Fruit fly (Drosophila melanogaster) whole organism, embryonic: Measurements from ENCODE around the gene CG16790.

Experiments used
- Abd-B ChIP-seq: fragments of 200-800 bp; sonication (Bioruptor generic); optimal IDR thresholded peaks from 2 replicates; lab custom pipeline; 2018; ENCODE audit warnings: missing biosample characterization, mild to moderate bottlenecking, missing genetic modification characterization, moderate library complexity
- Antp ChIP-seq: fragments of 200-800 bp; sonication (Bioruptor generic); optimal IDR thresholded peaks from 3 replicates; lab custom pipeline; 2016; ENCODE audit warnings: missing biosample characterization, missing genetic modification characterization
- B-H2 ChIP-seq: fragments of 200-800 bp; sonication (Bioruptor generic); optimal IDR thresholded peaks from 2 replicates; lab custom pipeline; 2018; ENCODE audit warnings: missing biosample characterization, mild to moderate bottlenecking, missing genetic modification characterization
- BtbVII ChIP-seq: fragments of 200-800 bp; sonication (Bioruptor generic); optimal IDR thresholded peaks from 3 replicates; lab custom pipeline; 2017; ENCODE audit warnings: missing biosample characterization, mild to moderate bottlenecking, missing genetic modification characterization
- CG10147 ChIP-seq: fragments of 200-800 bp; sonication (Bioruptor generic); optimal IDR thresholded peaks from 2 replicates; lab custom pipeline; 2019; ENCODE audit warnings: missing biosample characterization, mild to moderate bottlenecking, missing genetic modification characterization, moderate library complexity
- CG10267 ChIP-seq: fragments of 200-800 bp; sonication (Bioruptor generic); optimal IDR thresholded peaks from 2 replicates; lab custom pipeline; 2018; ENCODE audit warnings: missing biosample characterization, mild to moderate bottlenecking, missing genetic modification characterization, moderate library complexity
- CG10565 ChIP-seq: fragments of 200-800 bp; sonication (Bioruptor generic); optimal IDR thresholded peaks from 3 replicates; lab custom pipeline; 2016; ENCODE audit warnings: missing biosample characterization, mild to moderate bottlenecking, missing genetic modification characterization
- CG10654 ChIP-seq: fragments of 200-800 bp; sonication (Bioruptor generic); optimal IDR thresholded peaks from 2 replicates; lab custom pipeline; 2016; ENCODE audit warnings: missing biosample characterization, missing genetic modification characterization
- CG10979 ChIP-seq: fragments of 200-800 bp; sonication (Bioruptor generic); optimal IDR thresholded peaks from 2 replicates; lab custom pipeline; 2018; ENCODE audit warnings: missing biosample characterization, mild to moderate bottlenecking, missing genetic modification characterization, moderate library complexity
- CG11085 ChIP-seq: fragments of 200-800 bp; sonication (Bioruptor generic); IDR thresholded peaks from 2 replicates; pipeline ENCODE4 v1.3.6; 2022; ENCODE audit warnings: missing biosample characterization, missing genetic modification characterization
- CG11247 ChIP-seq: fragments of 200-800 bp; sonication (Bioruptor generic); IDR thresholded peaks from 2 replicates; pipeline ENCODE4 v1.3.6; 2022; ENCODE audit warnings: missing biosample characterization, missing genetic modification characterization
- CG15696 ChIP-seq: fragments of 200-800 bp; sonication (Bioruptor generic); optimal IDR thresholded peaks from 2 replicates; lab custom pipeline; 2019; ENCODE audit warnings: missing biosample characterization, mild to moderate bottlenecking, missing genetic modification characterization, moderate library complexity
- CG16779 ChIP-seq: fragments of 200-800 bp; sonication (Bioruptor generic); IDR thresholded peaks from 2 replicates; pipeline ENCODE4 v1.3.6; 2022; ENCODE audit warnings: missing biosample characterization, missing genetic modification characterization
- CG16815 ChIP-seq: fragments of 200-800 bp; sonication (Bioruptor generic); optimal IDR thresholded peaks from 3 replicates; lab custom pipeline; 2017; ENCODE audit warnings: missing biosample characterization, mild to moderate bottlenecking, missing genetic modification characterization
- CG16863 ChIP-seq: fragments of 200-800 bp; sonication (Bioruptor generic); optimal IDR thresholded peaks from 3 replicates; lab custom pipeline; 2016; ENCODE audit warnings: missing biosample characterization, missing genetic modification characterization
- CG17359 ChIP-seq: fragments of 200-800 bp; sonication (Bioruptor generic); optimal IDR thresholded peaks from 3 replicates; lab custom pipeline; 2018; ENCODE audit warnings: missing biosample characterization, mild to moderate bottlenecking, missing genetic modification characterization, moderate library complexity
- CG18764 ChIP-seq: fragments of 200-800 bp; sonication (Bioruptor generic); optimal IDR thresholded peaks from 3 replicates; lab custom pipeline; 2016; ENCODE audit warnings: missing biosample characterization, missing genetic modification characterization
- CG2199 ChIP-seq: fragments of 200-800 bp; sonication (Bioruptor generic); IDR thresholded peaks from 3 replicates; pipeline ENCODE4 v1.3.6; 2022; ENCODE audit warnings: missing biosample characterization, missing genetic modification characterization
- CG30403 ChIP-seq: fragments of 200-800 bp; sonication (Bioruptor generic); optimal IDR thresholded peaks from 3 replicates; lab custom pipeline; 2016; ENCODE audit warnings: missing biosample characterization, missing genetic modification characterization
- CG33213 ChIP-seq: fragments of 200-800 bp; sonication (Bioruptor generic); optimal IDR thresholded peaks from 3 replicates; lab custom pipeline; 2016; ENCODE audit warnings: missing biosample characterization, missing genetic modification characterization
- CG42726 ChIP-seq: fragments of 200-800 bp; sonication (Bioruptor generic); IDR thresholded peaks from 2 replicates; pipeline ENCODE4 v1.3.6; 2022; ENCODE audit warnings: missing biosample characterization, missing genetic modification characterization; ENCODE audit not compliant: partially characterized antibody
- CG4820 ChIP-seq: fragments of 200-800 bp; sonication (Bioruptor generic); optimal IDR thresholded peaks from 3 replicates; lab custom pipeline; 2016; ENCODE audit warnings: missing biosample characterization, missing genetic modification characterization
- CG9932 ChIP-seq: fragments of 200-800 bp; sonication (Bioruptor generic); IDR thresholded peaks from 2 replicates; pipeline ENCODE4 v1.3.6; 2022; ENCODE audit warnings: missing biosample characterization, missing genetic modification characterization
- D ChIP-seq, 2 experiments: fragments of 200-800 bp in 1 of 2; fragments of >200 bp in 1 of 2; sonication (Bioruptor generic) in 1 of 2; optimal IDR thresholded peaks; 2 replicates in 1 of 2; 3 replicates in 1 of 2; lab custom pipeline; 2017; ENCODE audit warnings: mild to moderate bottlenecking in 1 of 2, missing biosample characterization in 1 of 2, missing genetic modification characterization in 1 of 2, missing genetic modification reagents in 1 of 2
- D19A ChIP-seq: fragments of 200-800 bp; optimal IDR thresholded peaks from 3 replicates; lab custom pipeline; 2019; ENCODE audit warnings: missing biosample characterization, mild to moderate bottlenecking, missing genetic modification characterization, moderate library complexity
- Dp ChIP-seq: fragments of 200-800 bp; sonication (Bioruptor generic); optimal IDR thresholded peaks from 2 replicates; lab custom pipeline; 2018; ENCODE audit warnings: missing biosample characterization, mild to moderate bottlenecking, missing genetic modification characterization, moderate library complexity
- HmgD ChIP-seq: fragments of 200-800 bp; sonication (Bioruptor generic); optimal IDR thresholded peaks from 3 replicates; lab custom pipeline; 2016; ENCODE audit warnings: missing biosample characterization, missing genetic modification characterization
- NC2β ChIP-seq: fragments of 200-800 bp; sonication (Bioruptor generic); optimal IDR thresholded peaks from 2 replicates; lab custom pipeline; 2016; ENCODE audit warnings: missing biosample characterization, missing genetic modification characterization
- Neu2 ChIP-seq: fragments of 200-800 bp; sonication (Bioruptor generic); optimal IDR thresholded peaks from 3 replicates; lab custom pipeline; 2016; ENCODE audit warnings: missing biosample characterization, missing genetic modification characterization, borderline replicate concordance
- Opbp ChIP-seq: fragments of 200-800 bp; sonication (Bioruptor generic); IDR thresholded peaks from 3 replicates; pipeline ENCODE4 v1.3.6; 2022; ENCODE audit warnings: missing biosample characterization, missing genetic modification characterization; ENCODE audit not compliant: partially characterized antibody
- Taf1 ChIP-seq: fragments of 200-800 bp; sonication (Bioruptor generic); IDR thresholded peaks from 2 replicates; pipeline ENCODE4 v1.3.6; 2022; ENCODE audit warnings: missing biosample characterization, missing genetic modification characterization
- az2 ChIP-seq: fragments of 200-800 bp; sonication (Bioruptor generic); optimal IDR thresholded peaks from 3 replicates; lab custom pipeline; 2016; ENCODE audit warnings: missing biosample characterization, missing genetic modification characterization
- chif ChIP-seq, 2 experiments: fragments of 200-800 bp; sonication (Bioruptor generic); optimal IDR thresholded peaks; 3 replicates each; lab custom pipeline; 2016; ENCODE audit warnings: missing biosample characterization in 2 of 2, missing genetic modification characterization in 2 of 2
- ftz-f1 ChIP-seq: fragments of 200-800 bp; sonication (Bioruptor generic); optimal IDR thresholded peaks from 2 replicates; lab custom pipeline; 2016; ENCODE audit warnings: missing biosample characterization, missing genetic modification characterization
- hbn ChIP-seq: fragments of 200-800 bp; sonication (Bioruptor generic); IDR thresholded peaks from 2 replicates; pipeline ENCODE4 v1.3.6; 2022; ENCODE audit warnings: missing biosample characterization, missing genetic modification characterization; ENCODE audit not compliant: partially characterized antibody
- knrl ChIP-seq: fragments of 200-800 bp; sonication (Bioruptor generic); IDR thresholded peaks from 3 replicates; pipeline ENCODE4 v1.3.6; 2022; ENCODE audit warnings: missing biosample characterization, missing genetic modification characterization; ENCODE audit not compliant: partially characterized antibody
- lab ChIP-seq: fragments of 200-800 bp; sonication (Bioruptor generic); optimal IDR thresholded peaks from 3 replicates; lab custom pipeline; 2017; ENCODE audit warnings: missing biosample characterization, missing genetic modification characterization, mild to moderate bottlenecking, moderate library complexity, missing genetic modification reagents
- lmd ChIP-seq: fragments of 200-800 bp; sonication (Bioruptor generic); IDR thresholded peaks from 2 replicates; pipeline ENCODE4 v1.3.6; 2022; ENCODE audit warnings: missing biosample characterization, missing genetic modification characterization
- nau ChIP-seq: fragments of 200-800 bp; sonication (Bioruptor generic); optimal IDR thresholded peaks from 3 replicates; lab custom pipeline; 2017; ENCODE audit warnings: missing biosample characterization, mild to moderate bottlenecking, missing genetic modification characterization, missing genetic modification reagents
- peb ChIP-seq: fragments of 200-800 bp; sonication (Bioruptor generic); IDR thresholded peaks from 2 replicates; pipeline ENCODE4 v1.3.6; 2022; ENCODE audit warnings: missing biosample characterization, missing genetic modification characterization
- pros ChIP-seq: fragments of 200-800 bp; sonication (Bioruptor generic); optimal IDR thresholded peaks from 3 replicates; lab custom pipeline; 2019; ENCODE audit warnings: missing biosample characterization, mild to moderate bottlenecking, missing genetic modification characterization, moderate library complexity
- ranshi ChIP-seq: fragments of 200-800 bp; sonication (Bioruptor generic); IDR thresholded peaks from 2 replicates; pipeline ENCODE4 v1.3.6; 2022; ENCODE audit warnings: missing biosample characterization, missing genetic modification characterization
- sima ChIP-seq: fragments of 200-800 bp; sonication (Bioruptor generic); optimal IDR thresholded peaks from 2 replicates; lab custom pipeline; 2016; ENCODE audit warnings: missing biosample characterization, missing genetic modification characterization
- sisA ChIP-seq: fragments of 200-800 bp; sonication (Bioruptor generic); IDR thresholded peaks from 2 replicates; pipeline ENCODE4 v1.3.6; 2022; ENCODE audit warnings: missing biosample characterization, missing genetic modification characterization
- tna ChIP-seq: fragments of 200-800 bp; sonication (Bioruptor generic); IDR thresholded peaks from 2 replicates; pipeline ENCODE4 v1.3.6; 2022; ENCODE audit warnings: missing biosample characterization, missing genetic modification characterization; ENCODE audit not compliant: partially characterized antibody
- zf30C ChIP-seq: fragments of 200-800 bp; sonication (Bioruptor generic); optimal IDR thresholded peaks from 3 replicates; lab custom pipeline; 2018; ENCODE audit warnings: missing biosample characterization, mild to moderate bottlenecking, missing genetic modification characterization
- zfh1 ChIP-seq: fragments of 200-800 bp; sonication (Bioruptor generic); IDR thresholded peaks from 3 replicates; pipeline ENCODE4 v1.3.6; 2022; ENCODE audit warnings: missing biosample characterization, missing genetic modification characterization

The CG16790 gene

dm6 chr3R:9527907-9528842 lies 41.8 kb downstream of the CG16790 start (continued):
- TF ChIP-seq D (optimal IDR thresholded peaks at IDR 0.05; lab: Kevin White, UChicago) (no peak), D (GFP tag; optimal IDR thresholded peaks at IDR 0.05; lab: Kevin White, UChicago) (peak; percentile 67), CG18764 (GFP tag; lab: Kevin White, UChicago) (peak; percentile 85), Dp (GFP tag; lab: Kevin White, UChicago) (no peak), CG11247 (peak; percentile 93), B-H2 (GFP tag; lab: Kevin White, UChicago) (peak; percentile 53), peb (GFP tag; lab: Robert Waterston, UW) (peak; percentile 65; the same call in 1 of the 2 replicates), sisA (GFP tag; lab: Robert Waterston, UW) (peak; percentile 86), CG10654 (peak; percentile 86), CG16779 (GFP tag; lab: Robert Waterston, UW) (peak; percentile 95), chif (GFP tag; optimal IDR thresholded peaks at IDR 0.05; lab: Kevin White, UChicago) (peak; percentile 72 to 94), CG16815 (GFP tag; lab: Kevin White, UChicago) (peak; percentile 52), tna (GFP tag; lab: Robert Waterston, UW) (peak; percentile 30; the same call in 1 of the 2 replicates), CG15696 (tag; lab: Kevin White, UChicago) (peak; percentile 38), zf30C (GFP tag; lab: Kevin White, UChicago) (no peak), CG10565 (peak; percentile 58), CG17359 (peak; percentile 86), CG10147 (GFP tag; lab: Kevin White, UChicago) (peak; percentile 84), Opbp (GFP tag; lab: Robert Waterston, UW) (no peak), CG11085 (GFP tag; lab: Robert Waterston, UW) (peak; percentile 93), nau (GFP tag; lab: Kevin White, UChicago) (no peak), pros (no peak), lmd (GFP tag; lab: Robert Waterston, UW) (peak; percentile 93), az2 (GFP tag; lab: Kevin White, UChicago) (peak; percentile 74), ranshi (peak; percentile 94), CG10267 (tag; lab: Kevin White, UChicago) (peak; percentile 64), Taf1 (peak; percentile 89), ftz-f1 (GFP tag; lab: Kevin White, UChicago) (peak; percentile 65), CG10979 (tag; lab: Kevin White, UChicago) (peak; percentile 68), Neu2 (peak; percentile 61), NC2β (GFP tag; lab: Kevin White, UChicago) (peak; percentile 84), CG2199 (peak; percentile 90), Antp (GFP tag; lab: Kevin White, UChicago) (peak; percentile 95), BtbVII (GFP tag; lab: Kevin White, UChicago) (peak; percentile 92), CG16863 (GFP tag; lab: Kevin White, UChicago) (peak; percentile 72), CG30403 (GFP tag; lab: Kevin White, UChicago) (peak; percentile 85), CG42726 (GFP tag; lab: Robert Waterston, UW) (no peak), HmgD (GFP tag; lab: Kevin White, UChicago) (peak; percentile 91), sima (GFP tag; lab: Kevin White, UChicago) (peak; percentile 63), CG4820 (GFP tag; lab: Kevin White, UChicago) (peak; percentile 81), zfh1 (GFP tag; lab: Robert Waterston, UW) (peak; percentile 91), CG9932 (GFP tag; lab: Robert Waterston, UW) (peak; percentile 91), D19A (no peak), knrl (peak; percentile 21; the same call in 1 of the 3 replicates), CG33213 (peak; percentile 89), hbn (GFP tag; lab: Robert Waterston, UW) (no peak), lab (GFP tag; lab: Kevin White, UChicago) (peak; percentile 98), Abd-B (peak; percentile 83)
